Worm (Caenorhabditis elegans): ENCODE results near the gene ZK177.2.

- TF ChIP-seq mdl-1 (tag; optimal IDR thresholded peaks at IDR 0.05) = no peak
- TF ChIP-seq nhr-76 (tag; optimal IDR thresholded peaks at IDR 0.05) = no peak
- TF ChIP-seq tbx-2 (tag; optimal IDR thresholded peaks at IDR 0.05) = no peak
Measured at ce11 chrII:5512473-5513097, 6.4 kb upstream of the ZK177.2 start.
